Fruit fly (Drosophila melanogaster) whole organism, embryonic: ENCODE results near the gene mus101.

Experiments used
- Ada2b ChIP-seq: fragments of 200-800 bp; sonication (Bioruptor generic); IDR thresholded peaks from 2 replicates; pipeline ENCODE4 v1.3.6; 2022; ENCODE audit warnings: missing biosample characterization, missing genetic modification characterization
- Aef1 ChIP-seq: fragments of 200-800 bp; sonication (Bioruptor generic); IDR thresholded peaks from 3 replicates; pipeline ENCODE4 v1.3.6; 2022; ENCODE audit warnings: missing biosample characterization, missing genetic modification characterization
- Bgb ChIP-seq: fragments of 200-800 bp; sonication (Bioruptor generic); IDR thresholded peaks from 2 replicates; pipeline ENCODE4 v1.3.6; 2022; ENCODE audit warnings: missing biosample characterization, missing genetic modification characterization; ENCODE audit not compliant: partially characterized antibody
- BtbVII ChIP-seq: fragments of 200-800 bp; sonication (Bioruptor generic); optimal IDR thresholded peaks from 3 replicates; lab custom pipeline; 2017; ENCODE audit warnings: missing biosample characterization, mild to moderate bottlenecking, missing genetic modification characterization
- CG12659 ChIP-seq: fragments of 200-800 bp; sonication (Bioruptor generic); optimal IDR thresholded peaks from 3 replicates; lab custom pipeline; 2017; ENCODE audit warnings: mild to moderate bottlenecking, missing biosample characterization, missing genetic modification reagents, missing genetic modification characterization
- CG13123 ChIP-seq: fragments of 200-800 bp; sonication (Bioruptor generic); optimal IDR thresholded peaks from 2 replicates; lab custom pipeline; 2016; ENCODE audit warnings: missing biosample characterization, missing genetic modification characterization
- CG14710 ChIP-seq: fragments of 200-800 bp; sonication (Bioruptor generic); optimal IDR thresholded peaks from 3 replicates; lab custom pipeline; 2019; ENCODE audit warnings: missing biosample characterization, mild to moderate bottlenecking, missing genetic modification characterization, moderate library complexity
- CG14860 ChIP-seq: fragments of 200-800 bp; sonication (Bioruptor generic); IDR thresholded peaks from 3 replicates; pipeline ENCODE4 v1.3.6; 2022; ENCODE audit warnings: missing biosample characterization, missing genetic modification characterization; ENCODE audit not compliant: partially characterized antibody
- CG1603 ChIP-seq: fragments of 200-800 bp; sonication (Bioruptor generic); optimal IDR thresholded peaks from 2 replicates; lab custom pipeline; 2019; ENCODE audit warnings: missing biosample characterization, mild to moderate bottlenecking, missing genetic modification characterization, moderate library complexity
- CG16813 ChIP-seq: fragments of 200-800 bp; sonication (Bioruptor generic); IDR thresholded peaks from 3 replicates; pipeline ENCODE4 v1.3.6; 2022; ENCODE audit warnings: missing biosample characterization, missing genetic modification characterization; ENCODE audit not compliant: partially characterized antibody
- CG16815 ChIP-seq: fragments of 200-800 bp; sonication (Bioruptor generic); optimal IDR thresholded peaks from 3 replicates; lab custom pipeline; 2017; ENCODE audit warnings: missing biosample characterization, mild to moderate bottlenecking, missing genetic modification characterization
- CG17186 ChIP-seq: fragments of 200-800 bp; sonication (Bioruptor generic); optimal IDR thresholded peaks from 3 replicates; lab custom pipeline; 2017; ENCODE audit warnings: missing biosample characterization, missing genetic modification reagents, missing genetic modification characterization
- CG17359 ChIP-seq: fragments of 200-800 bp; sonication (Bioruptor generic); optimal IDR thresholded peaks from 3 replicates; lab custom pipeline; 2018; ENCODE audit warnings: missing biosample characterization, mild to moderate bottlenecking, missing genetic modification characterization, moderate library complexity
- CG2120 ChIP-seq: fragments of 200-800 bp; sonication (Bioruptor generic); optimal IDR thresholded peaks from 3 replicates; lab custom pipeline; 2016; ENCODE audit warnings: missing biosample characterization, missing genetic modification characterization
- CG34224 ChIP-seq: fragments of 200-800 bp; sonication (Bioruptor generic); IDR thresholded peaks from 3 replicates; pipeline ENCODE4 v1.3.6; 2022; ENCODE audit warnings: missing biosample characterization, missing genetic modification characterization; ENCODE audit not compliant: partially characterized antibody
- CG5245 ChIP-seq: fragments of 200-800 bp; sonication (Bioruptor generic); optimal IDR thresholded peaks from 3 replicates; lab custom pipeline; 2016; ENCODE audit warnings: missing biosample characterization, missing genetic modification characterization
- CG6175 ChIP-seq: fragments of 200-800 bp; sonication (Bioruptor generic); IDR thresholded peaks from 3 replicates; pipeline ENCODE4 v1.3.6; 2022; ENCODE audit warnings: missing biosample characterization, missing genetic modification characterization
- CG7556 ChIP-seq: fragments of 200-800 bp; sonication (Bioruptor generic); optimal IDR thresholded peaks from 2 replicates; lab custom pipeline; 2017; ENCODE audit warnings: missing biosample characterization, mild to moderate bottlenecking, missing genetic modification characterization
- CG7987 ChIP-seq: fragments of 200-800 bp; sonication (Bioruptor generic); optimal IDR thresholded peaks from 2 replicates; lab custom pipeline; 2018; ENCODE audit warnings: missing biosample characterization, mild to moderate bottlenecking, missing genetic modification characterization, moderate library complexity
- CG8388 ChIP-seq: fragments of 200-800 bp; sonication (Bioruptor generic); optimal IDR thresholded peaks from 2 replicates; lab custom pipeline; 2019; ENCODE audit warnings: missing biosample characterization, mild to moderate bottlenecking, missing genetic modification characterization, moderate library complexity
- CG9727 ChIP-seq: fragments of 200-800 bp; sonication (Bioruptor generic); optimal IDR thresholded peaks from 3 replicates; lab custom pipeline; 2017; ENCODE audit warnings: missing biosample characterization, mild to moderate bottlenecking, missing genetic modification characterization
- Ets65A ChIP-seq: fragments of 200-800 bp; sonication (Bioruptor generic); peaks from one replicate; lab custom pipeline; 2016; ENCODE audit warnings: missing biosample characterization, missing genetic modification characterization
- HmgZ ChIP-seq: fragments of 200-800 bp; sonication (Bioruptor generic); optimal IDR thresholded peaks from 2 replicates; lab custom pipeline; 2018; ENCODE audit warnings: missing biosample characterization, mild to moderate bottlenecking, missing genetic modification characterization
- Myb ChIP-seq: fragments of 200-800 bp; sonication (Bioruptor generic); optimal IDR thresholded peaks from 2 replicates; lab custom pipeline; 2016; ENCODE audit warnings: missing biosample characterization, missing genetic modification characterization
- Nf-YC ChIP-seq: fragments of 200-800 bp; optimal IDR thresholded peaks from 3 replicates; lab custom pipeline; 2019; ENCODE audit warnings: missing biosample characterization, mild to moderate bottlenecking, missing genetic modification characterization, moderate library complexity
- Opbp ChIP-seq: fragments of 200-800 bp; sonication (Bioruptor generic); IDR thresholded peaks from 3 replicates; pipeline ENCODE4 v1.3.6; 2022; ENCODE audit warnings: missing biosample characterization, missing genetic modification characterization; ENCODE audit not compliant: partially characterized antibody
- Rfx ChIP-seq: fragments of 200-800 bp; sonication (Bioruptor generic); IDR thresholded peaks from 2 replicates; pipeline ENCODE4 v1.3.6; 2022; ENCODE audit warnings: missing biosample characterization, missing genetic modification characterization
- Scr ChIP-seq: fragments of 200-800 bp; sonication (Bioruptor generic); IDR thresholded peaks from 2 replicates; pipeline ENCODE4 v1.3.6; 2022; ENCODE audit warnings: missing biosample characterization, missing genetic modification characterization; ENCODE audit not compliant: partially characterized antibody
- Side ChIP-seq: fragments of 200-800 bp; sonication (Bioruptor generic); optimal IDR thresholded peaks from 2 replicates; lab custom pipeline; 2016; ENCODE audit warnings: missing biosample characterization, missing genetic modification characterization
- Taf1 ChIP-seq: fragments of 200-800 bp; sonication (Bioruptor generic); IDR thresholded peaks from 2 replicates; pipeline ENCODE4 v1.3.6; 2022; ENCODE audit warnings: missing biosample characterization, missing genetic modification characterization
- amos ChIP-seq: fragments of 200-800 bp; sonication (Bioruptor generic); IDR thresholded peaks from 2 replicates; pipeline ENCODE4 v1.3.6; 2022; ENCODE audit warnings: missing biosample characterization, missing genetic modification characterization; ENCODE audit not compliant: partially characterized antibody
- crp ChIP-seq, 2 experiments: fragments of 200-800 bp; sonication (Bioruptor generic); optimal IDR thresholded peaks; 2 replicates in 1 of 2; 3 replicates in 1 of 2; lab custom pipeline; 2017; ENCODE audit warnings: missing biosample characterization in 2 of 2, missing genetic modification characterization in 2 of 2, mild to moderate bottlenecking in 1 of 2, moderate library complexity in 1 of 2
- en ChIP-seq: fragments of 200-800 bp; sonication (Bioruptor generic); optimal IDR thresholded peaks from 2 replicates; lab custom pipeline; 2016; ENCODE audit warnings: missing biosample characterization, missing genetic modification characterization
- hb ChIP-seq: fragments of 200-800 bp; sonication (Bioruptor generic); IDR thresholded peaks from 3 replicates; pipeline ENCODE4 v1.3.6; 2022; ENCODE audit warnings: missing biosample characterization, missing genetic modification characterization; ENCODE audit not compliant: partially characterized antibody
- hbn ChIP-seq: fragments of 200-800 bp; sonication (Bioruptor generic); IDR thresholded peaks from 2 replicates; pipeline ENCODE4 v1.3.6; 2022; ENCODE audit warnings: missing biosample characterization, missing genetic modification characterization; ENCODE audit not compliant: partially characterized antibody
- mirr ChIP-seq: fragments of 200-800 bp; sonication (Bioruptor generic); optimal IDR thresholded peaks from 3 replicates; lab custom pipeline; 2018; ENCODE audit warnings: missing biosample characterization, mild to moderate bottlenecking, missing genetic modification characterization
- otp ChIP-seq: fragments of 200-800 bp; sonication (Bioruptor generic); IDR thresholded peaks from 3 replicates; pipeline ENCODE4, ENCODE4 v1.3.6; 2022; ENCODE audit warnings: missing biosample characterization, missing genetic modification characterization
- peb ChIP-seq: fragments of 200-800 bp; sonication (Bioruptor generic); IDR thresholded peaks from 2 replicates; pipeline ENCODE4 v1.3.6; 2022; ENCODE audit warnings: missing biosample characterization, missing genetic modification characterization
- phol ChIP-seq: fragments of 200-800 bp; sonication (Bioruptor generic); optimal IDR thresholded peaks from 3 replicates; lab custom pipeline; 2018; ENCODE audit warnings: missing biosample characterization, mild to moderate bottlenecking, missing genetic modification characterization, moderate library complexity
- pita ChIP-seq: fragments of 200-800 bp; sonication (Bioruptor generic); optimal IDR thresholded peaks from 2 replicates; lab custom pipeline; 2017; ENCODE audit warnings: missing biosample characterization, mild to moderate bottlenecking, missing genetic modification characterization
- sens ChIP-seq: fragments of 200-800 bp; sonication (Bioruptor generic); peaks from one replicate; lab custom pipeline; 2016; ENCODE audit warnings: missing biosample characterization, missing genetic modification characterization
- sna ChIP-seq: fragments of 200-800 bp; sonication (Bioruptor generic); IDR thresholded peaks from 2 replicates; pipeline ENCODE4 v1.3.6; 2022; ENCODE audit warnings: missing biosample characterization, missing genetic modification characterization; ENCODE audit not compliant: partially characterized antibody
- sqz ChIP-seq: fragments of 200-800 bp; sonication (Bioruptor generic); optimal IDR thresholded peaks from 3 replicates; lab custom pipeline; 2018; ENCODE audit warnings: missing biosample characterization, mild to moderate bottlenecking, missing genetic modification characterization
- tna ChIP-seq: fragments of 200-800 bp; sonication (Bioruptor generic); IDR thresholded peaks from 2 replicates; pipeline ENCODE4 v1.3.6; 2022; ENCODE audit warnings: missing biosample characterization, missing genetic modification characterization; ENCODE audit not compliant: partially characterized antibody
- vfl ChIP-seq: fragments of 200-800 bp; sonication (Bioruptor generic); optimal IDR thresholded peaks from 2 replicates; lab custom pipeline; 2016; ENCODE audit warnings: missing biosample characterization, missing genetic modification characterization
- wdn ChIP-seq: fragments of 200-800 bp; sonication (Bioruptor generic); IDR thresholded peaks from 2 replicates; pipeline ENCODE4 v1.3.6; 2022; ENCODE audit warnings: missing biosample characterization, missing genetic modification characterization
- zf30C ChIP-seq: fragments of 200-800 bp; sonication (Bioruptor generic); optimal IDR thresholded peaks from 3 replicates; lab custom pipeline; 2018; ENCODE audit warnings: missing biosample characterization, mild to moderate bottlenecking, missing genetic modification characterization

Gene mus101

DNA sequence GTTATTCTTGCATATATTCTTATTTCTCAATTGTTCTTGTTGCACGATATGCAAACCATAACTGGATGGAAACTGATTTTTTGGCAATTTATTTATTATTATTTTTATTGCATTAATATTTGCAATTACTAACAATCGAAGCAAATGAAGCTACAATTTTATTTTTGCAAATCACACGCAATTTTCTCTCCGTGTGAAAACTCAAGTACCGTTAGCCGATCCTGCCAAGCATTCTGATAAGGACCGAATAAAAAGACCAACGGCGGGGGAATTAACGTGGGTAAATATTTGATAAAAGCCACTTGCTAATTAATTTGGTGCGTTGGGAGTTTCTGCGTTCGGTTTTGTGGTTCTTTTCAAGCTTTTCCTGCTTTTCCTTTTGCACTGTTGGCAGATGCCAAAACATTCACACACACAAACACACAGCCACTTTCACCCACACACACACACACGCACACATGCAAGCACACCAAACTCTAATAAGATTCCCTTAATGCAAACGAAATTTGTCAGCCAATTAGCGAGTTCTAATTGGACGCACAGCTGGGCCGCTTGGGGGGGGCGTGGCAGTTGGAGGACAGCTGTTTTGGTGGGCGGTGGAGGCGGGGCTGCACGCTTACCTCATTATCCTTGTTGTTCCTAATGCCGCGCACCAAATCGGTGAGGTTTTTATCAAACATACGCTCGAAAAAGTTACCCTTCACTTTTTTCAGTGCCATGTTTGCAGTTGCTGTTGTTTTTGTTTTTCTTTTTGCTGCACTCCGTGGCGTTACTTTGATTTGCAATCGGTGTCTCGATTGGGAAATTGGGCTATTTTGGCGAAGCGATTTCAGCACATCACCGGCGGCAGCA is 13.5 kb downstream of the mus101 start (continued):
- TF ChIP-seq CG7556 (no peak), sens (no peak), Side (GFP tag; lab: Kevin White, UChicago) (no peak), crp (GFP tag; optimal IDR thresholded peaks at IDR 0.05; lab: Kevin White, UChicago) (peak in 1 of 2 experiments; percentile 26)

DNA sequence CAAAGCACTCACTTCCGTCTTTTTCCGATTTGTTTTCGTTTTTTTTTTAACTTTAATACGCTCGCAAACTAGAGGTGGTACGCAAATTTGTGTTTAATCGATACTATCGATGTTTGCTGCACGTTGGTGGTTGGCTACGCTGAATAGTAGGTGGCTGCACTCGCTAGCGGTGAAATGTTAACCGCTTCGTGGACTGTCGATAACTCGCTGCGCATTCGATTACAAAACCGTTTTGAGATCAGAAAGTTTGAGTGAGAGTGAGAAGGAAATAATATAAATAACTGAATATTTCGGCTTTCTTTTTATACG is 14.1 kb downstream of the mus101 start, which contains the start of gene g:
TSS of gene g (minus strand) at position 105 of the 309 bp plus-strand sequence.
- TF ChIP-seq vfl (GFP tag; lab: Kevin White, UChicago) (no peak), CG13123 (GFP tag; lab: Kevin White, UChicago) (no peak), CG2120 (GFP tag; lab: Kevin White, UChicago) (peak; percentile 51), otp (GFP tag; lab: Robert Waterston, UW) (no peak), sna (GFP tag; lab: Robert Waterston, UW) (peak; percentile 63), Taf1 (no peak), pita (peak; percentile 74), hb (GFP tag; lab: Robert Waterston, UW) (peak; percentile 87), CG16813 (GFP tag; lab: Robert Waterston, UW) (peak; percentile 89), wdn (GFP tag; lab: Robert Waterston, UW) (no peak), CG14860 (peak; percentile 80), CG8388 (GFP tag; lab: Kevin White, UChicago) (no peak), CG16815 (GFP tag; lab: Kevin White, UChicago) (no peak), Nf-YC (tag; lab: Kevin White, UChicago) (no peak), amos (GFP tag; lab: Robert Waterston, UW) (peak; percentile 94), Scr (GFP tag; lab: Robert Waterston, UW) (peak; percentile 88), tna (GFP tag; lab: Robert Waterston, UW) (peak; percentile 80), CG14710 (tag; lab: Kevin White, UChicago) (peak; percentile 42), CG17186 (GFP tag; lab: Kevin White, UChicago) (peak; percentile 38), Ada2b (GFP tag; lab: Robert Waterston, UW) (no peak), Aef1 (no peak), CG9727 (GFP tag; lab: Kevin White, UChicago) (no peak), Myb (GFP tag; lab: Kevin White, UChicago) (peak; percentile 91), hbn (GFP tag; lab: Robert Waterston, UW) (peak; percentile 81), peb (GFP tag; lab: Robert Waterston, UW) (no peak), CG12659 (GFP tag; lab: Kevin White, UChicago) (peak; percentile 49), BtbVII (GFP tag; lab: Kevin White, UChicago) (no peak), crp (GFP tag; optimal IDR thresholded peaks at IDR 0.05; lab: Kevin White, UChicago) (peak in 1 of 2 experiments; percentile 11), Bgb (GFP tag; lab: Robert Waterston, UW) (peak; percentile 95), CG5245 (GFP tag; lab: Kevin White, UChicago) (no peak), sqz (GFP tag; lab: Kevin White, UChicago) (peak; percentile 74), Opbp (GFP tag; lab: Robert Waterston, UW) (peak; percentile 92), Ets65A (GFP tag; lab: Kevin White, UChicago) (peak; percentile 43), en (no peak), phol (tag; lab: Kevin White, UChicago) (peak; percentile 4), CG7987 (GFP tag; lab: Kevin White, UChicago) (no peak), CG34224 (GFP tag; lab: Robert Waterston, UW) (peak; percentile 78), CG17359 (tag; lab: Kevin White, UChicago) (no peak), Rfx (GFP tag; lab: Robert Waterston, UW) (peak; percentile 35; the same call in 1 of the 2 replicates), CG1603 (tag; lab: Kevin White, UChicago) (peak; percentile 65), CG6175 (GFP tag; lab: Robert Waterston, UW) (no peak), HmgZ (tag; lab: Kevin White, UChicago) (peak; percentile 53), zf30C (GFP tag; lab: Kevin White, UChicago) (peak; percentile 28), mirr (GFP tag; lab: Kevin White, UChicago) (no peak)
